Worm (Caenorhabditis elegans): ENCODE data around the gene pqn-82.
A peak's percentile ranks its signal among the peaks of the same experiment; 100 is the strongest.

Gene pqn-82

DNA sequence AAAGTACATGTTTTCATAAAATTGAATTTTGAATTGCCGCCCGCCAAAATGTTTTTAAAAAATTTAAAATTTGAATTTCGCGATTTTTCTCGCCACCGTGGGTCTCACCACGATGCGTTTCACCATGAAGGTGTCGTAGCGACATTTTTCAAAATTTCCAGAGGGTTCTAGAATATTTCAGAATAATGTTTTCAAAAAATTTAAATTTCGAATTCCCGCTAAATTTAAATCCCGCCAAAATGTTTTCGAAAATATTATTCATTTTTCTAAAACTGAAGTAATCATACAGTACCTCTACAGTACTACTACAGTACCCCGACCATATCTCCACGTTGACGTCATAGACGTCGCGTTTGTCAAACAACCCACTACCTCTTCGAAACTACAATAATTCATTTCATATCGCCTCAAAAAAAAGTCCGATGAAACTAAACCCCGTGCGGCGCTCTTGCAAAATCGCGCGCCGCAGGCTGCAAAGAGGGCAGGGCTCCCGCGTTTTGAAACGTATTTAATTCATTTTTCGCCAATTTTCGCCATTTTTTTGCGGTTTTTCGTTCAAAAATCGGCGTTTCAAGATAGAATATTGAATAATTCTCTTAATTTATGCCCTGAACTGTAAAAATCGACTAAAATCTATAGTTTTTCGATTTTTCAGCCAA is 24.5 kb upstream of the pqn-82 start, which contains the start of the genes pvf-1 and Y39A3CL.7:
pvf-1 (minus strand) TSS at position 51 of the 659 bp plus-strand sequence.
Y39A3CL.7 (plus strand) TSS at position 656 of the 659 bp plus-strand sequence.
- TF ChIP-seq ztf-29 (GFP tag; IDR thresholded peaks at IDR 0.05): peak; percentile 29; the same call in 1 of the 2 replicates
- TF ChIP-seq klf-2 (GFP tag; conservative IDR thresholded peaks at IDR 0.05): no peak
- TF ChIP-seq T22C8.4 (GFP tag; IDR thresholded peaks at IDR 0.05): no peak
- no peak for TF ChIP-seq ref-1 (GFP tag; conservative IDR thresholded peaks at IDR 0.05)
- TF ChIP-seq med-1 (GFP tag; optimal IDR thresholded peaks at IDR 0.05; ENCODE audit: insufficient read depth): peak; percentile 80
- peak; percentile 90 for TF ChIP-seq flt-1 (GFP tag; IDR thresholded peaks at IDR 0.05)
- TF ChIP-seq cog-1 (tag; optimal IDR thresholded peaks at IDR 0.05): no peak
- TF ChIP-seq tab-1 (GFP tag; IDR thresholded peaks at IDR 0.05): peak; percentile 88
- TF ChIP-seq ztf-23 (GFP tag; IDR thresholded peaks at IDR 0.05): peak; percentile 77

DNA sequence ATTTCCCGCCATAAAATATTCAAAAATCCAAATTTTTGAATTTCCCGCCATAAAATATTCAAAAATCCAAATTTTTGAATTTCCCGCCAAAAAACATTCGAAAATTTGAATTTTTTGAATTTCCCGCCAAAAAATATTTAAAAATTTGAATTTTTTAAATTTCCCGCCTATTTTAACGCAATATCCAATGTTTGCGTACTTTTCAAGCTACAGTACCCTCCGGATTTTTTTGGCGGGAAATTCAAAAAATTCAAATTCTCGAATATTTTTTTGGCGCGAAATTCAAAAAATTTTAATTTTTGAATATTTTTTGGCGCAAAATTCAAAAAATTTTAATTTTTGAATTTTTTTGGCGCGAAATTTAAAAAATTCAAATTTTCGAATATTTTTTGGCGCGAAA is 17.7 kb upstream of the pqn-82 start:
- TF ChIP-seq T22C8.4 (GFP tag; IDR thresholded peaks at IDR 0.05): no peak

DNA sequence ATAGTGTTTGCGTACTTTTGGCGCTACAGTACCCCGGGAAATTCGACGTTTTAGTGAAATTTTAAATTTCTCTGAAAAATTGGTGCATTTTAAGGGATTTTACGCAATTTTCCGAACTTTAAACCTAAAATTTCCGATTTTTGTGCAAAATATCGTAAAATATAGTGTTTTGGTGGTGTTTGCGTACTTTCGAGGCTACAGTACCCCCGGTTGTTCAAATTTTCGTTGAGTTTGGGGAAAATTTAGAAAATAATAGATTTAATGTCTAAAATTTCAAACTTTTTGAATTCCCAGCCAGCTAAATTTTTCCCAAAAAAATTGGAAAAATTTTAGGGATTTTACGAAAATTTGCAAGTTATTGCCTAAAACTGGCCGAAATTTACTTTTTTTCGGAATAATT is 16.4 kb upstream of the pqn-82 start:
- TF ChIP-seq ztf-29 (GFP tag; IDR thresholded peaks at IDR 0.05) (no peak), T22C8.4 (GFP tag; IDR thresholded peaks at IDR 0.05) (no peak), klf-2 (GFP tag; conservative IDR thresholded peaks at IDR 0.05) (no peak), cog-1 (tag; optimal IDR thresholded peaks at IDR 0.05) (no peak), flt-1 (GFP tag; IDR thresholded peaks at IDR 0.05) (no peak), ref-1 (GFP tag; conservative IDR thresholded peaks at IDR 0.05) (no peak), med-1 (GFP tag; optimal IDR thresholded peaks at IDR 0.05; ENCODE audit: insufficient read depth) (no peak), ztf-23 (GFP tag; IDR thresholded peaks at IDR 0.05) (no peak), tab-1 (GFP tag; IDR thresholded peaks at IDR 0.05) (no peak)

DNA sequence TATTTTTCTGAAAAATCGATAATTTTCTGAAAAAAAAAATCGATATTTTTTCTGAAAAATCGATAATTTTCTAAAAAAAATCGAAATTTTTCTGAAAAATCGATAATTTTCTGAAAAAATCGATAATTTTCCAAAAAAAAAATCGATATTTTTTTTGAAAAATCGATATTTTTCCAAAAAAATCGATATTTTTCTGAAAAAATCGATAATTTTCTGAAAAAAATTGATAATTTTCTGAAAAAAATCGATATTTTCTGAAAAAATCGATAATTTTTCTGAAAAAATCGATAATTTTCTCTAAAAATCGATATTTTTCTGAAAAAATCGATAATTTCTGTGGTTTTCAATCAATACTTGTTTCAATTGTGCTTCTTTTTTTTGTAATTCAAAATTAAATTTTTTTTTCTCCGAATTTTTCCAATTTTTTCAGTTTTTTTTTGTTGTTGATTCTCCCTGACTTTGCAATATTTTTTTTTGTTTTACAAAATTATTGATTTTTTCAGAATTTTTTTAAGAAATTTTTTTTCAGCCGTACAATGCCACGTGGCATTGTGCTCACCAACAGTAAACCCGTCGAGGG is 14.8 kb upstream of the pqn-82 start, which contains the start of gene rexd-1:
rexd-1 (plus strand) TSS at position 530 of the 580 bp plus-strand sequence.
- no peak for TF ChIP-seq tab-1 (GFP tag; IDR thresholded peaks at IDR 0.05)
- peak; percentile 84; the same call in 1 of the 2 replicates for TF ChIP-seq T22C8.4 (GFP tag; IDR thresholded peaks at IDR 0.05)

DNA sequence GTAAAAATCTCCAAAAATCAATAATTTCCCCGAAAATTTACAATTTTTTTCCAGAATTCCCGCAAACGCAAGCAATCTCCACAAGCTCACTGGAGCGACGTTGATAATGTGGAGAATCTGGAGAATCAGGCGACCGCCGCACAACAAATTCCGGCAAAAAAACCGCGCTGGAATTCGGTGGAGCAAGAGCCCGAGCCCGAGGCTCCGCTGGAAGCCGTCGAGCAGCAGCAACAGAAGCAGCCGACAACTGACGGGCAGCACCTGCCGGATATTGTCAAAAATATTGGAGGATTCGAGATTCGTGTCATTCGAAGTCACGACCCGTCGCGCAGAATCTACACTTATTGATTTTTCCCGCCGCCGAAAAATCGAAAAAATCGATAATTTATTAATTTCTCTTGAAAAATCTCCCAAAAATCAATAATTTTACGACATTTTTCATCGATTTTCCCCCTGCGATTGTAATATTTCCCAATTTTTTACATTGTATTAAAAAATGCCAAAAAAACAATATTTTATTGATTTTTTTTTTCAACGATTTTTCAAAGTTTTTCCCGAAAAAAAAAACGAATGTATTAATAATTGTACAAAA is 3.4 kb downstream of the pqn-82 start:
- TF ChIP-seq ztf-29 (GFP tag; IDR thresholded peaks at IDR 0.05) (no peak), T22C8.4 (GFP tag; IDR thresholded peaks at IDR 0.05) (peak; percentile 60)

DNA sequence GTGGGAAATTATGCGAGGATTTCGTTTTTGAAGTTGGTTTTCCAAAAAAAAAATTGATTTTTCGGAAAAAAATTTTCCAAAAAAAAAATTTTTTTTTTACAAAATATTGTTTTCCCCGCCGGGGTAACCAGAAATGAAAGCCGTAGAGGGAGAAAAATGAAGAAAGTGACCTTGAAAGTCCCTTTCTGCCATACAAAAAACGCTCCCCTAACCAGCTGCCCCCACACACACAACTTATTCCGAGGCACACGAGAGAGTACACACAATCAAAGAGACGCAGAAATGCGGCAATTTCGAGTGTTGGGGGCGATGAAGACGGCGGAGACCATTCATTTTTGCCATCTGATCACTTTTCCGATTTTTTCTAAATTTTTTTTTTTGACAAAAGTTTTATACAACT is 5.1 kb downstream of the pqn-82 start:
- TF ChIP-seq med-1 (GFP tag; optimal IDR thresholded peaks at IDR 0.05; ENCODE audit: insufficient read depth) (no peak), T22C8.4 (GFP tag; IDR thresholded peaks at IDR 0.05) (no peak), cog-1 (tag; optimal IDR thresholded peaks at IDR 0.05) (no peak), flt-1 (GFP tag; IDR thresholded peaks at IDR 0.05) (no peak), ztf-23 (GFP tag; IDR thresholded peaks at IDR 0.05) (no peak), ref-1 (GFP tag; conservative IDR thresholded peaks at IDR 0.05) (no peak), ztf-29 (GFP tag; IDR thresholded peaks at IDR 0.05) (no peak), klf-2 (GFP tag; conservative IDR thresholded peaks at IDR 0.05) (no peak), tab-1 (GFP tag; IDR thresholded peaks at IDR 0.05) (no peak)

DNA sequence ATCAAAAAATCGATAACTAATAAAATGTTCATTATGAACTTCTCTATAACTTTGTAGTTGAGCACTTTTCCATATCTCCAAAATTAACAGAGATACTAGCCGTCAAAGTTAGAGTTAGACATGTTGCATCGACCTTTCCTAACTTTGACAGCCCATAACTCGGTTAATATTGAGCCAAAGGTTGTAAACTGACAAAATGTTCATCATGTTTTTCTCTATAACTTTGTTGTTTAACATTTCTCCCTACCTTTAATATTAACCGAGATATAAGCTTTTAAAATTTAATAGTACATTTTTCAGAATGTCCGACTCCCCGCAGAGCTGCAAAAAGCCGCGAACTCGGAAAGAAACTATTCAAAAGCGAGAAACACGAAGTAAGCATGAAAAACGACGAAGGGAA is 6.2 kb downstream of the pqn-82 start, which contains the start of gene hlh-33:
hlh-33 (plus strand) TSS at position 301 of the 400 bp plus-strand sequence.
- TF ChIP-seq ref-1 (GFP tag; conservative IDR thresholded peaks at IDR 0.05) (no peak), med-1 (GFP tag; optimal IDR thresholded peaks at IDR 0.05; ENCODE audit: insufficient read depth) (no peak), tab-1 (GFP tag; IDR thresholded peaks at IDR 0.05) (no peak), ztf-29 (GFP tag; IDR thresholded peaks at IDR 0.05) (no peak), klf-2 (GFP tag; conservative IDR thresholded peaks at IDR 0.05) (no peak), cog-1 (tag; optimal IDR thresholded peaks at IDR 0.05) (no peak), ztf-23 (GFP tag; IDR thresholded peaks at IDR 0.05) (no peak), T22C8.4 (GFP tag; IDR thresholded peaks at IDR 0.05) (no peak), flt-1 (GFP tag; IDR thresholded peaks at IDR 0.05) (no peak)

DNA sequence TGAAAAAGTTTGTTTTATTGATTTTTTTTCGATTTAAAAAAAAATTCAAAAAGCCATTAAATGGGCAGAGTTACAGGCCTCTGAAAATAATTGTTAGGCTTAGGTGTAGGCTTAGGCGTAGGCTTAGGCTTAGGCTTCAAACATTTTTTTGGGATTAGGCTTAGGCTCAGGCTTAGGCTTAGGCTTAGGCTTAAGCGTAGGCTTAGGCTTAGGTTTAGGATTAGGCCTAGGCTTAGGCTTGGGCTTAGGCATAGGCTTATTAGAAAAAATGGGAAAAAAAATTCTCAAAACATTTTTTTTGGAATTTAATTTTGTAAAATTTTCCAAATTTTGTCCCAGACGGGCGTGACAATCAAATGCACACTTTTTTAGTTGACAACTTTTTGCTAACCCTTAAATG is 7.3 kb downstream of the pqn-82 start:
- no peak for TF ChIP-seq T22C8.4 (GFP tag; IDR thresholded peaks at IDR 0.05)
- TF ChIP-seq ztf-29 (GFP tag; IDR thresholded peaks at IDR 0.05): no peak
- TF ChIP-seq klf-2 (GFP tag; conservative IDR thresholded peaks at IDR 0.05): no peak
- TF ChIP-seq med-1 (GFP tag; optimal IDR thresholded peaks at IDR 0.05; ENCODE audit: insufficient read depth): no peak
- no peak for TF ChIP-seq cog-1 (tag; optimal IDR thresholded peaks at IDR 0.05)
- no peak for TF ChIP-seq ref-1 (GFP tag; conservative IDR thresholded peaks at IDR 0.05)
- no peak for TF ChIP-seq ztf-23 (GFP tag; IDR thresholded peaks at IDR 0.05)
- no peak for TF ChIP-seq flt-1 (GFP tag; IDR thresholded peaks at IDR 0.05)
- TF ChIP-seq tab-1 (GFP tag; IDR thresholded peaks at IDR 0.05): no peak

DNA sequence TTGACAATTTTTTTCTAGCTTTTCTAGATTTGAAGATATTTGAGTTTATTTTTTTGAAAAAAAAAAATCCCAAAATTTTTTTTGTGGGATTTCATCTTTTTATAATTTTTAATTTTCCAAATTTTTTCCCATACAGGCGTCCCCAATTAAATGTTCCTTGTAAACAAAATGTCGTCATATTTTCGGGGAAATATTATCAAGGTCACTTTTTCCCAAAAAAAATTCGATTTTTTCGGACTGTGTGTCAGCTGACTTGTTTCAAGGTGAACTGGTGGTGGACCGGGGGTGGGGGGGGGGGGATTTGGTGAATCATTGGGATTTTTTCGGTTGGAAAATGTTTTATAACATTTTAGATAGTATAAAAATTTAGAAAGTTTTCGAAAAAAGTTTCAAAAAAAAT is 7.8 kb downstream of the pqn-82 start:
- TF ChIP-seq cog-1 (tag; optimal IDR thresholded peaks at IDR 0.05): no peak
- TF ChIP-seq ztf-29 (GFP tag; IDR thresholded peaks at IDR 0.05): no peak
- TF ChIP-seq T22C8.4 (GFP tag; IDR thresholded peaks at IDR 0.05): no peak
- no peak for TF ChIP-seq med-1 (GFP tag; optimal IDR thresholded peaks at IDR 0.05; ENCODE audit: insufficient read depth)
- no peak for TF ChIP-seq tab-1 (GFP tag; IDR thresholded peaks at IDR 0.05)
- no peak for TF ChIP-seq flt-1 (GFP tag; IDR thresholded peaks at IDR 0.05)
- TF ChIP-seq klf-2 (GFP tag; conservative IDR thresholded peaks at IDR 0.05): no peak
- no peak for TF ChIP-seq ref-1 (GFP tag; conservative IDR thresholded peaks at IDR 0.05)
- no peak for TF ChIP-seq ztf-23 (GFP tag; IDR thresholded peaks at IDR 0.05)

DNA sequence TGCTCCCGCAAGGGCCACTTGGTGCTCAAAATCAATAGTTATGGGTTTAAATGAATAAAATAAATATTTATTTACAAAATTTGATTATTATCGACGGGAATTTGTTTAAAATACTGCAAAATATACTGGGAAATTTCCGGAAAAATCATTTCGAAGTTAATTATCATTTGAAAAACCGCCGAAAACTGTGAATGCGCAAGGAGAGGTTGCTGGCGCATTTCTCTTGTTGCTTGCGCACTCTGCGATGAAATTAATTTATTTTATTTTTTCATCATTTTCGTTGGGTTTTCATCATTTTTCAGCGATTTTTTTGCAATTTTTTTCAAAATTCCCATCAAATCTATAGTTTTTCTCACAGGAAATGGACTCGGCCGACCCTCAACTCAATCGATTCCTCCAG is 10.7 kb downstream of the pqn-82 start, which contains the start of gene ddp-1:
ddp-1 (plus strand) TSS at position 357 of the 400 bp plus-strand sequence.
- peak; percentile 75; the same call in 1 of the 2 replicates for TF ChIP-seq klf-2 (GFP tag; conservative IDR thresholded peaks at IDR 0.05)
- peak; percentile 79 for TF ChIP-seq cog-1 (tag; optimal IDR thresholded peaks at IDR 0.05)
- peak; percentile 59 for TF ChIP-seq med-1 (GFP tag; optimal IDR thresholded peaks at IDR 0.05; ENCODE audit: insufficient read depth)
- TF ChIP-seq ztf-23 (GFP tag; IDR thresholded peaks at IDR 0.05): peak; percentile 88
- 0 out of 2 replicates have a peak, but pooled peaks have one; percentile 49 for TF ChIP-seq ref-1 (GFP tag; conservative IDR thresholded peaks at IDR 0.05)
- TF ChIP-seq tab-1 (GFP tag; IDR thresholded peaks at IDR 0.05): peak; percentile 72; the same call in 1 of the 2 replicates
- TF ChIP-seq flt-1 (GFP tag; IDR thresholded peaks at IDR 0.05): peak; percentile 89
- peak; percentile 62 for TF ChIP-seq T22C8.4 (GFP tag; IDR thresholded peaks at IDR 0.05)
- TF ChIP-seq ztf-29 (GFP tag; IDR thresholded peaks at IDR 0.05): peak; percentile 30; the same call in 1 of the 2 replicates
